Fruit fly (Drosophila melanogaster): ENCODE measurements around the gene yip2.

dm6 chr2L:9894871-9895364 is 20.1 kb upstream of the yip2 start, which contains the start of gene Bka:
- TF ChIP-seq CG1620 (GFP tag; optimal IDR thresholded peaks at IDR 0.05) (peak; percentile 33), ovo (GFP tag; optimal IDR thresholded peaks at IDR 0.05) (peak; percentile 18), cic (GFP tag; optimal IDR thresholded peaks at IDR 0.05) (peak; percentile 19), Hr96 (GFP tag; optimal IDR thresholded peaks at IDR 0.05) (peak; percentile 44), pad (GFP tag; optimal IDR thresholded peaks at IDR 0.05) (peak; percentile 48), Clk (GFP tag; optimal IDR thresholded peaks at IDR 0.05) (no peak), CG12768 (GFP tag; optimal IDR thresholded peaks at IDR 0.05) (no peak), CG7045 (GFP tag; optimal IDR thresholded peaks at IDR 0.05) (peak; percentile 38), CG33017 (tag; optimal IDR thresholded peaks at IDR 0.05) (peak; percentile 71), tj (GFP tag; optimal IDR thresholded peaks at IDR 0.05) (peak; percentile 73)

Measured in whole organism, adult.